Worm (Caenorhabditis elegans): Measurements from ENCODE around the gene ttbk-5.

DNA sequence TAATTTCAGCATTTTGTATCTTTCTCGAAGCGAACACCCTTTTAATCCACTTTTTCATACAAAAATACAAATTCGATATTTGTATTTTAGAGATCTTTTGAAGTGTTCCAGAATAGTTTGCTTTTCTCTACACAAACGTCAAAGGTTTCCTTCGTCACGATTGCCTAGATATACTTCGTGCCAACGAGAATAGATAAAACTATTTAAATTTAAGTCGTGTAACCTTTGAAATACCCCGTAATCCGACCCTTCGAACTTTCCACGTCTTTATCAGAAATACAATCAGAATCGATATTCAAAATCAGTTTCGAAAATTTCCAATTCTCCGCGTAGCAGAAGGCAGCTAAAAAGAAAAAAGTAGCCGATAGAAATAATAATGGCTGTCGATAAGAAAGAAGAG is at the start of gene ttbk-5:
- TF ChIP-seq zag-1 (tag; optimal IDR thresholded peaks at IDR 0.05) (no peak), aly-2 (tag; optimal IDR thresholded peaks at IDR 0.05) (no peak), ceh-82 (tag; optimal IDR thresholded peaks at IDR 0.05) (no peak), nhr-11 (tag; optimal IDR thresholded peaks at IDR 0.05) (no peak), nhr-237 (tag; optimal IDR thresholded peaks at IDR 0.05) (no peak), nhr-23 (tag; optimal IDR thresholded peaks at IDR 0.05) (no peak), mdl-1 (tag; optimal IDR thresholded peaks at IDR 0.05) (no peak), snpc-4 (tag; optimal IDR thresholded peaks at IDR 0.05) (no peak), blmp-1 (tag; optimal IDR thresholded peaks at IDR 0.05; ENCODE audit: insufficient read depth) (no peak), crh-2 (tag; optimal IDR thresholded peaks at IDR 0.05) (no peak), ZK546.5 (tag; optimal IDR thresholded peaks at IDR 0.05) (no peak), nhr-77 (tag; optimal IDR thresholded peaks at IDR 0.05) (no peak), lin-13 (GFP tag; optimal IDR thresholded peaks at IDR 0.05) (no peak), elt-3 (tag; optimal IDR thresholded peaks at IDR 0.05) (no peak)
